Fruit fly (Drosophila melanogaster) Kc167 (cell line): Measurements from ENCODE around the gene mus302.

ENCODE experiments used
- Myc ChIP-seq: fragments of >200 bp; optimal IDR thresholded peaks from 2 replicates; lab custom pipeline; 2017; ENCODE audit warnings: missing external identifiers
- Sin3A ChIP-seq: fragments of >200 bp; optimal IDR thresholded peaks from 2 replicates; lab custom pipeline; 2018; ENCODE audit warnings: missing external identifiers
- h ChIP-seq: fragments of >200 bp; optimal IDR thresholded peaks from 3 replicates; lab custom pipeline; 2018; ENCODE audit warnings: missing external identifiers
- psq ChIP-seq: fragments of >200 bp; optimal IDR thresholded peaks from 2 replicates; lab custom pipeline; 2017; ENCODE audit warnings: missing external identifiers

DNA sequence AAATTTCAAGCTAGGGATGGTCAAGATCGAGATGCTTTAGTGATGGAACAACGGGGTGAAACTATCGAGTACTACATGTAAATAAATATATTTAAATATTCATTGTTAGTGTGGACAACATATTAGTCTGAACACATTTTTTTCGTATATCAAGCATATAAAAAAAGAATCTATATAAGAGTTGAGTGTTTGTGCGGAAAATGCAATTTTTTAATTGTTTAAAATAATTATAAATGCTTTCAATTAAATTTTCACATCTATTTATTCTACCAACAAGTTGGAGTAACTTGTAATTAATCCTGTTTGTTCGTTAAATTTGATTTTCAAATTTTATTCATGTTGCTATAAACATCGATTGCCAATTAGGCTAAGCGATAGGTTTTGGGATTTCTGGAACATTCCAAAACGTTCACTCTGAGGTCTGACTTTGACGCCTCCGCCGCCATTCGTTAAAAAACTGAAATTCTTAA is at the start of gene mus302, which contains the start of gene CG9705:
- no peak for TF ChIP-seq psq (lab: Kevin White, UChicago)
- no peak for TF ChIP-seq Sin3A (lab: Kevin White, UChicago)
- TF ChIP-seq h (lab: Kevin White, UChicago), result no peak
- no peak for TF ChIP-seq Myc (lab: Kevin White, UChicago)
